Worm (Caenorhabditis elegans) whole organism, L4 larva: Measurements from ENCODE around the gene txt-13.

Experiments
- F37D6.2 ChIP-seq: sonication (generic microtip); optimal IDR thresholded peaks from 2 replicates; lab custom pipeline; 2016; ENCODE audit warnings: mild to moderate bottlenecking, missing genetic modification characterization, missing compliant biosample characterization
- lin-15B ChIP-seq: fragments of 150-350 bp; sonication (generic microtip); optimal IDR thresholded peaks from 3 replicates; lab custom pipeline; 2014; ENCODE audit warnings: missing biosample characterization, missing genetic modification characterization
- lin-39 ChIP-seq: fragments of 150-350 bp; optimal IDR thresholded peaks from 2 replicates; lab custom pipeline; 2014; ENCODE audit warnings: missing biosample characterization, missing genetic modification reagents, missing genetic modification characterization

DNA sequence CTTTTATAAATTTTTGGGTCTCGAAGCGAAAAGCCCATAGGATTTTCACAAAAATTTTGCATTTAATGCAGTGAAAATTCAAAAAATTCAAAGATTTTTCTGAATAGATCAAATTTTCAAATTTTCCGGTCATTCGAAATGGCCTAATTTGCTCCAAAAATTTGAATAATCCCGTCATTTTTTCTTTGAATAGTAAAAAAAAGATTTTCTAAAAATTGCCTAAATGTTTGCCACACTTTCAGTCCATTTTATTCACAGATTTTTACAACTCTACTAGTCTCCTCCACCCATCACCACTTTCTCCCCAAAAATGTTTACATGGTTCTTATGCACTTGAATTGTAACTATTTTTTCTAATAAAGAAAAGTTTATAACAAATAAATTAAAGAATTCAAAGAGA lies 36.4 kb upstream of the txt-13 start:
- TF ChIP-seq lin-15B (tag; lab: Kevin White, UChicago): no peak
- TF ChIP-seq lin-39 (tag; lab: Kevin White, UChicago): no peak
- no peak for TF ChIP-seq F37D6.2 (tag; lab: Kevin White, UChicago)
